Fruit fly (Drosophila melanogaster) whole organism, embryonic: ENCODE results near the gene ATPsynD.

Experiments
- ATbp ChIP-seq: fragments of 200-800 bp; sonication (Bioruptor generic); optimal IDR thresholded peaks from 2 replicates; lab custom pipeline; 2017; ENCODE audit warnings: missing biosample characterization, mild to moderate bottlenecking, missing genetic modification characterization, missing genetic modification reagents
- Adf1 ChIP-seq: fragments of 200-800 bp; sonication (Bioruptor generic); IDR thresholded peaks from 2 replicates; pipeline ENCODE4 v1.3.6; 2022; ENCODE audit warnings: missing biosample characterization, missing genetic modification characterization
- C15 ChIP-seq: fragments of 200-800 bp; sonication (Bioruptor generic); IDR thresholded peaks from 3 replicates; pipeline ENCODE4 v1.3.6; 2022; ENCODE audit warnings: missing biosample characterization, missing genetic modification characterization
- CG10543 ChIP-seq: fragments of 200-800 bp; sonication (Bioruptor generic); optimal IDR thresholded peaks from 3 replicates; lab custom pipeline; 2017; ENCODE audit warnings: missing biosample characterization, mild to moderate bottlenecking, missing genetic modification characterization, moderate library complexity
- CG12071 ChIP-seq: fragments of 200-800 bp; sonication (Bioruptor generic); optimal IDR thresholded peaks from 3 replicates; lab custom pipeline; 2018; ENCODE audit warnings: missing biosample characterization, mild to moderate bottlenecking, missing genetic modification characterization
- CG12744 ChIP-seq: fragments of 200-800 bp; sonication (Bioruptor generic); optimal IDR thresholded peaks from 2 replicates; lab custom pipeline; 2016; ENCODE audit warnings: missing biosample characterization, missing genetic modification characterization
- CG13123 ChIP-seq: fragments of 200-800 bp; sonication (Bioruptor generic); optimal IDR thresholded peaks from 2 replicates; lab custom pipeline; 2016; ENCODE audit warnings: missing biosample characterization, missing genetic modification characterization
- CG13424 ChIP-seq: fragments of 200-800 bp; sonication (Bioruptor generic); optimal IDR thresholded peaks from 2 replicates; lab custom pipeline; 2019; ENCODE audit warnings: missing biosample characterization, mild to moderate bottlenecking, missing genetic modification characterization, moderate library complexity
- CG15269 ChIP-seq: fragments of 200-800 bp; sonication (Bioruptor generic); optimal IDR thresholded peaks from 2 replicates; lab custom pipeline; 2018; ENCODE audit warnings: missing biosample characterization, mild to moderate bottlenecking, missing genetic modification characterization, moderate library complexity
- CG1603 ChIP-seq: fragments of 200-800 bp; sonication (Bioruptor generic); optimal IDR thresholded peaks from 2 replicates; lab custom pipeline; 2019; ENCODE audit warnings: missing biosample characterization, mild to moderate bottlenecking, missing genetic modification characterization, moderate library complexity
- CG1792 ChIP-seq: fragments of 200-800 bp; sonication (Bioruptor generic); optimal IDR thresholded peaks from 2 replicates; lab custom pipeline; 2016; ENCODE audit warnings: missing biosample characterization, missing genetic modification characterization
- CG18476 ChIP-seq: fragments of 200-800 bp; sonication (Bioruptor generic); optimal IDR thresholded peaks from 2 replicates; lab custom pipeline; 2016; ENCODE audit warnings: missing biosample characterization, mild to moderate bottlenecking, missing genetic modification characterization
- CG2202 ChIP-seq: fragments of 200-800 bp; sonication (Bioruptor generic); optimal IDR thresholded peaks from 2 replicates; lab custom pipeline; 2018; ENCODE audit warnings: missing biosample characterization, mild to moderate bottlenecking, missing genetic modification characterization
- CG3163 ChIP-seq: fragments of 200-800 bp; sonication (Bioruptor generic); optimal IDR thresholded peaks from 3 replicates; lab custom pipeline; 2016; ENCODE audit warnings: missing biosample characterization, missing genetic modification characterization
- CG4854 ChIP-seq: fragments of 200-800 bp; sonication (Bioruptor generic); optimal IDR thresholded peaks from 2 replicates; lab custom pipeline; 2016; ENCODE audit warnings: missing biosample characterization, missing genetic modification characterization, inconsistent platforms
- CG6813 ChIP-seq: fragments of 200-800 bp; sonication (Bioruptor generic); optimal IDR thresholded peaks from 2 replicates; lab custom pipeline; 2017; ENCODE audit warnings: missing biosample characterization, missing genetic modification characterization, mild to moderate bottlenecking, moderate library complexity, missing genetic modification reagents
- CG8388 ChIP-seq: fragments of 200-800 bp; sonication (Bioruptor generic); optimal IDR thresholded peaks from 2 replicates; lab custom pipeline; 2019; ENCODE audit warnings: missing biosample characterization, mild to moderate bottlenecking, missing genetic modification characterization, moderate library complexity
- CG9727 ChIP-seq: fragments of 200-800 bp; sonication (Bioruptor generic); optimal IDR thresholded peaks from 3 replicates; lab custom pipeline; 2017; ENCODE audit warnings: missing biosample characterization, mild to moderate bottlenecking, missing genetic modification characterization
- CrebB ChIP-seq: fragments of 200-800 bp; sonication (Bioruptor generic); optimal IDR thresholded peaks from 3 replicates; lab custom pipeline; 2018; ENCODE audit warnings: missing biosample characterization, mild to moderate bottlenecking, missing genetic modification characterization
- E2f2 ChIP-seq: fragments of 200-800 bp; sonication (Bioruptor generic); IDR thresholded peaks from 2 replicates; pipeline ENCODE4 v1.3.6; 2022; ENCODE audit warnings: missing biosample characterization, missing genetic modification characterization
- Fer1 ChIP-seq: fragments of 200-800 bp; sonication (Bioruptor generic); optimal IDR thresholded peaks from 2 replicates; lab custom pipeline; 2017; ENCODE audit warnings: missing biosample characterization, mild to moderate bottlenecking, missing genetic modification characterization
- Gsc ChIP-seq: fragments of 200-800 bp; sonication (Bioruptor generic); IDR thresholded peaks from 2 replicates; pipeline ENCODE4 v1.3.6; 2022; ENCODE audit warnings: missing biosample characterization, missing genetic modification characterization
- Med ChIP-seq: fragments of 200-800 bp; sonication (Bioruptor generic); peaks from one replicate; lab custom pipeline; 2016; ENCODE audit warnings: missing biosample characterization, missing genetic modification characterization, mild to moderate bottlenecking, inconsistent platforms, moderate library complexity
- NfI ChIP-seq: fragments of 200-800 bp; sonication (Bioruptor generic); optimal IDR thresholded peaks from 3 replicates; lab custom pipeline; 2018; ENCODE audit warnings: missing biosample characterization, mild to moderate bottlenecking, missing genetic modification characterization, moderate library complexity
- Oaz ChIP-seq: fragments of 200-800 bp; sonication (Bioruptor generic); IDR thresholded peaks from 2 replicates; pipeline ENCODE4 v1.3.6; 2022; ENCODE audit warnings: missing biosample characterization, missing genetic modification characterization
- Sox100B ChIP-seq: fragments of 200-800 bp; sonication (Bioruptor generic); optimal IDR thresholded peaks from 3 replicates; lab custom pipeline; 2018; ENCODE audit warnings: missing biosample characterization, mild to moderate bottlenecking, missing genetic modification characterization
- Sry-β ChIP-seq: fragments of 200-800 bp; sonication (Bioruptor generic); optimal IDR thresholded peaks from 2 replicates; lab custom pipeline; 2018; ENCODE audit warnings: missing biosample characterization, mild to moderate bottlenecking, missing genetic modification characterization, moderate library complexity
- Xbp1 ChIP-seq: fragments of 200-800 bp; sonication (Bioruptor generic); optimal IDR thresholded peaks from 3 replicates; lab custom pipeline; 2016; ENCODE audit warnings: missing biosample characterization, mild to moderate bottlenecking, missing genetic modification characterization
- chif ChIP-seq, 2 experiments: fragments of 200-800 bp; sonication (Bioruptor generic); optimal IDR thresholded peaks; 3 replicates each; lab custom pipeline; 2016; ENCODE audit warnings: missing biosample characterization in 2 of 2, missing genetic modification characterization in 2 of 2
- en ChIP-seq: fragments of 200-800 bp; sonication (Bioruptor generic); optimal IDR thresholded peaks from 2 replicates; lab custom pipeline; 2016; ENCODE audit warnings: missing biosample characterization, missing genetic modification characterization
- gfzf ChIP-seq: fragments of 200-800 bp; sonication (Bioruptor generic); optimal IDR thresholded peaks from 2 replicates; lab custom pipeline; 2016; ENCODE audit warnings: missing biosample characterization, mild to moderate bottlenecking, missing genetic modification characterization, moderate library complexity
- hb ChIP-seq: fragments of 200-800 bp; sonication (Bioruptor generic); IDR thresholded peaks from 3 replicates; pipeline ENCODE4 v1.3.6; 2022; ENCODE audit warnings: missing biosample characterization, missing genetic modification characterization; ENCODE audit not compliant: partially characterized antibody
- her ChIP-seq: fragments of 200-800 bp; sonication (Bioruptor generic); optimal IDR thresholded peaks from 2 replicates; lab custom pipeline; 2016; ENCODE audit warnings: missing biosample characterization, missing genetic modification characterization
- ken ChIP-seq: fragments of 200-800 bp; sonication (Bioruptor generic); IDR thresholded peaks from 3 replicates; pipeline ENCODE4 v1.3.6; 2022; ENCODE audit warnings: missing biosample characterization, missing genetic modification characterization
- oc ChIP-seq: fragments of 200-800 bp; sonication (Bioruptor generic); optimal IDR thresholded peaks from 2 replicates; lab custom pipeline; 2018; ENCODE audit warnings: missing biosample characterization, mild to moderate bottlenecking, missing genetic modification characterization, moderate library complexity
- pan ChIP-seq, 4 experiments: fragments of >200 bp in 3 of 4; fragments of 200-800 bp in 1 of 4; sonication (Bioruptor generic) in 1 of 4; optimal IDR thresholded peaks in 3 of 4; IDR thresholded peaks in 1 of 4; 2 replicates each; pipeline versions ENCODE4 v1.3.6 to Lab custom; 2017 to 2022; ENCODE audit warnings: missing biosample characterization in 2 of 4, missing genetic modification characterization in 2 of 4, mixed read lengths in 1 of 4
- peb ChIP-seq: fragments of 200-800 bp; sonication (Bioruptor generic); IDR thresholded peaks from 2 replicates; pipeline ENCODE4 v1.3.6; 2022; ENCODE audit warnings: missing biosample characterization, missing genetic modification characterization
- pita ChIP-seq: fragments of 200-800 bp; sonication (Bioruptor generic); optimal IDR thresholded peaks from 2 replicates; lab custom pipeline; 2017; ENCODE audit warnings: missing biosample characterization, mild to moderate bottlenecking, missing genetic modification characterization
- repo ChIP-seq: fragments of 200-800 bp; sonication (Bioruptor generic); optimal IDR thresholded peaks from 2 replicates; lab custom pipeline; 2016; ENCODE audit warnings: missing biosample characterization, missing genetic modification characterization
- ro ChIP-seq: fragments of 200-800 bp; sonication (Bioruptor generic); IDR thresholded peaks from 2 replicates; pipeline ENCODE4 v1.3.6; 2022; ENCODE audit warnings: missing biosample characterization, missing genetic modification characterization
- sens ChIP-seq: fragments of 200-800 bp; sonication (Bioruptor generic); peaks from one replicate; lab custom pipeline; 2016; ENCODE audit warnings: missing biosample characterization, missing genetic modification characterization
- slbo ChIP-seq: fragments of 200-800 bp; sonication (Bioruptor generic); IDR thresholded peaks from 2 replicates; pipeline ENCODE4 v1.3.6; 2022; ENCODE audit warnings: missing biosample characterization, missing genetic modification characterization
- tap ChIP-seq: fragments of 200-800 bp; optimal IDR thresholded peaks from 3 replicates; lab custom pipeline; 2019; ENCODE audit warnings: missing biosample characterization, mild to moderate bottlenecking, missing genetic modification characterization, moderate library complexity
- tio ChIP-seq: fragments of 200-800 bp; sonication (Bioruptor generic); optimal IDR thresholded peaks from 2 replicates; lab custom pipeline; 2017; ENCODE audit warnings: missing biosample characterization, missing genetic modification characterization, inconsistent platforms
- ttk ChIP-seq: fragments of 200-800 bp; sonication (Bioruptor generic); IDR thresholded peaks from 2 replicates; pipeline ENCODE4 v2.1.2; 2022; ENCODE audit warnings: missing biosample characterization, missing genetic modification characterization
- unc-4 ChIP-seq: fragments of 200-800 bp; sonication (Bioruptor generic); IDR thresholded peaks from 2 replicates; pipeline ENCODE4 v1.3.6; 2022; ENCODE audit warnings: missing biosample characterization, missing genetic modification characterization; ENCODE audit not compliant: partially characterized antibody
- zfh2 ChIP-seq: fragments of 200-800 bp; sonication (Bioruptor generic); optimal IDR thresholded peaks from 2 replicates; lab custom pipeline; 2016; ENCODE audit warnings: missing biosample characterization, missing genetic modification characterization

ATPsynD gene

DNA sequence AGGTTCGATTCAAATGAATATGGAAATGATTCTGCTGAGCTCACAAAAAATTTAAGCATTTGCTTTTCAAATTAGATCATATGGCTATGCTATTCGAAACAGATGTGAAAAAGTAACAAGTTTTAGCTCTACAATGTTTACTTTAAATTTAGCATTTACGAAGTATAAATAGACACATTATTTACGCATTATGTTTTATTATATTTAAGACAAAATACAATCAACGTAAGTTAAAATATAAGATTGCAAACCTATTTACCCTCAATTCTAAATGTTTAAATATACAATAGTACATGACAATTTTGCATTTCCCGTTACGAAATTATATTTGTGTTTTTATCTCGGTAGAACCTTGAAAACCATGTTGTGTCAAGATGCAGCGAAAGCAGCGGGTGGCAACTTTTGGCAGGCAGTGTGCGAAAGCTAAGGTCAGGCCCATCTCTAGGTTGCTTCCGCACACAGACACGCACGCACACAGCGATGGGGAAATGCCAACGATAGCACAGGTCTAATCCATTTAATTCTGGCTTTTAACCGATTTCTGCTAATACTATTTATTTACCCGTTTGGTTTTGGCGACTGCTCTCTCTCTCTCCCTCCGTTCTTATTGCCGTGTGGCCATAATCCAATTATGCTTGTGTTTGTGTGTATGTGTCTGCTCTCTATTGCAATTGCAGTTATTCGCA is 1.5 kb upstream of the ATPsynD start (continued):
- peak; percentile 58 for TF ChIP-seq CG9727
- TF ChIP-seq pan (optimal IDR thresholded peaks at IDR 0.05; lab: Kevin White, UChicago), result no peak
- TF ChIP-seq pan (GFP tag; optimal IDR thresholded peaks at IDR 0.05 in 1 of 2, IDR thresholded peaks at IDR 0.05 in 1 of 2), result peak in 1 of 2 experiments; percentile 8
- no peak for TF ChIP-seq Fer1
- TF ChIP-seq Sox100B (GFP tag; lab: Kevin White, UChicago), result peak; percentile 54
- TF ChIP-seq CG3163 (GFP tag; lab: Kevin White, UChicago), result no peak
- peak; percentile 30 for TF ChIP-seq Xbp1
- TF ChIP-seq CG1792, result no peak
- no peak for TF ChIP-seq peb
- TF ChIP-seq C15, result no peak
- no peak for TF ChIP-seq Adf1
- peak; percentile 39 for TF ChIP-seq tio (GFP tag; lab: Kevin White, UChicago)
- TF ChIP-seq her (GFP tag; lab: Kevin White, UChicago), result no peak
- TF ChIP-seq en (GFP tag; lab: Kevin White, UChicago), result no peak
- TF ChIP-seq CG10543 (GFP tag; lab: Kevin White, UChicago), result no peak
- peak; percentile 62 for TF ChIP-seq slbo (GFP tag; lab: Robert Waterston, UW)
- no peak for TF ChIP-seq CG2202 (tag; lab: Kevin White, UChicago)
- TF ChIP-seq sens (GFP tag; lab: Kevin White, UChicago), result peak; percentile 81
- TF ChIP-seq CG12071 (GFP tag; lab: Kevin White, UChicago), result peak; percentile 28
- peak in 1 of 2 experiments; percentile 12 for TF ChIP-seq chif (GFP tag; optimal IDR thresholded peaks at IDR 0.05; lab: Kevin White, UChicago)
- peak; percentile 85 for TF ChIP-seq Med (GFP tag; lab: Kevin White, UChicago)
- TF ChIP-seq CG6813 (GFP tag; lab: Kevin White, UChicago), result no peak
- TF ChIP-seq E2f2, result no peak
- peak; percentile 43; the same call in 1 of the 3 replicates for TF ChIP-seq ken
- no peak for TF ChIP-seq ttk (GFP tag; lab: Robert Waterston, UW)
- no peak for TF ChIP-seq CG13123
- no peak for TF ChIP-seq gfzf (GFP tag; lab: Kevin White, UChicago)
- no peak for TF ChIP-seq CrebB
- peak; percentile 5 for TF ChIP-seq CG13424 (tag; lab: Kevin White, UChicago)
- no peak for TF ChIP-seq hb (GFP tag; lab: Robert Waterston, UW)
- no peak for TF ChIP-seq CG12744 (GFP tag; lab: Kevin White, UChicago)
- TF ChIP-seq ATbp (GFP tag; lab: Kevin White, UChicago), result no peak
- TF ChIP-seq zfh2 (GFP tag; lab: Kevin White, UChicago), result peak; percentile 29
- no peak for TF ChIP-seq CG4854 (GFP tag; lab: Kevin White, UChicago)
- no peak for TF ChIP-seq ro (GFP tag; lab: Robert Waterston, UW)
- no peak for TF ChIP-seq unc-4
- no peak for TF ChIP-seq pita (GFP tag; lab: Kevin White, UChicago)
- no peak for TF ChIP-seq oc
- no peak for TF ChIP-seq NfI (GFP tag; lab: Kevin White, UChicago)
- peak; percentile 16 for TF ChIP-seq CG1603 (tag; lab: Kevin White, UChicago)
- TF ChIP-seq CG18476 (GFP tag; lab: Kevin White, UChicago), result peak; percentile 27
- TF ChIP-seq Gsc, result no peak
- TF ChIP-seq repo, result no peak
- TF ChIP-seq CG8388 (GFP tag; lab: Kevin White, UChicago), result peak; percentile 95
- peak; percentile 24 for TF ChIP-seq CG15269
- TF ChIP-seq Sry-β, result no peak
- no peak for TF ChIP-seq tap (tag; lab: Kevin White, UChicago)
- no peak for TF ChIP-seq Oaz (GFP tag; lab: Robert Waterston, UW)
